Fruit fly (Drosophila melanogaster): Measurements from ENCODE around the gene CG7016.

The CG7016 gene

DNA sequence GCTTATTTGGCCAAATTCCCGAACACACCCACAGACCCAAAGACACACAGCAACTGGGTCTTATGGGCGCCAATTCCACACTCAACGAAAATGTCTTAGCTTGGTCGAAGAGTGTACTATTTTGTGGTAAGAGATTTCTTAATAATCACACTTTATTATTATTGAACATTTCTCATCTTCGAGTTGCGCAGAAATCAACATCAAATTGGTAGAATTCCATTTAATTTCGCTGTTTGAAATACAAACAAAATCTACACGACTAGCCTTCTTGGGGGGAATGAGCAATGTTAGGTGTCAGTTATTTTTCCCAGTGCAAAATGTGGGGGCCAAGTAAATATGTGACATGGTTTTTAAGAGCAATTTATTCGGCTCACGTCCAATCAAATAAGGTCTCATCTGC lies 28.2 kb downstream of the CG7016 start (continued):
- TF ChIP-seq Smox (GFP tag; optimal IDR thresholded peaks at IDR 0.05) (no peak), Ets21C (GFP tag; optimal IDR thresholded peaks at IDR 0.05) (no peak), dac (GFP tag; optimal IDR thresholded peaks at IDR 0.05) (peak; percentile 37), cyc (GFP tag; optimal IDR thresholded peaks at IDR 0.05) (no peak), CG32006 (GFP tag; optimal IDR thresholded peaks at IDR 0.05) (peak; percentile 71), Eip93F (GFP tag; optimal IDR thresholded peaks at IDR 0.05) (no peak), lz (GFP tag; optimal IDR thresholded peaks at IDR 0.05) (peak; percentile 5), acj6 (GFP tag; optimal IDR thresholded peaks at IDR 0.05) (no peak), CG6276 (GFP tag; optimal IDR thresholded peaks at IDR 0.05) (peak; percentile 38), ss (GFP tag; optimal IDR thresholded peaks at IDR 0.05) (no peak), CG3919 (GFP tag; optimal IDR thresholded peaks at IDR 0.05) (no peak), CG11294 (GFP tag; IDR thresholded peaks at IDR 0.05) (no peak), CG8632 (GFP tag; optimal IDR thresholded peaks at IDR 0.05) (no peak), CG10631 (GFP tag; optimal IDR thresholded peaks at IDR 0.05) (no peak), Hr39 (GFP tag; optimal IDR thresholded peaks at IDR 0.05) (peak; percentile 6), Ets96B (tag; optimal IDR thresholded peaks at IDR 0.05) (no peak), Sox15 (GFP tag; optimal IDR thresholded peaks at IDR 0.05) (no peak), OdsH (GFP tag; optimal IDR thresholded peaks at IDR 0.05) (peak; percentile 35), Blimp-1 (GFP tag; optimal IDR thresholded peaks at IDR 0.05) (no peak), esn (GFP tag; optimal IDR thresholded peaks at IDR 0.05) (no peak), Gug (GFP tag; IDR thresholded peaks at IDR 0.05) (no peak), CG15336 (GFP tag; IDR thresholded peaks at IDR 0.05) (peak; percentile 67), net (GFP tag; optimal IDR thresholded peaks at IDR 0.05) (no peak), fkh (GFP tag; optimal IDR thresholded peaks at IDR 0.05) (no peak), Met (GFP tag; optimal IDR thresholded peaks at IDR 0.05) (no peak), spab (GFP tag; optimal IDR thresholded peaks at IDR 0.05) (no peak), CG11902 (GFP tag; optimal IDR thresholded peaks at IDR 0.05) (no peak), svp (GFP tag) (peak; percentile 37), CG9139 (GFP tag; optimal IDR thresholded peaks at IDR 0.05) (no peak), topi (GFP tag; optimal IDR thresholded peaks at IDR 0.05) (no peak), CG16779 (tag; optimal IDR thresholded peaks at IDR 0.05) (no peak), CG31627 (GFP tag; optimal IDR thresholded peaks at IDR 0.05) (no peak)

DNA sequence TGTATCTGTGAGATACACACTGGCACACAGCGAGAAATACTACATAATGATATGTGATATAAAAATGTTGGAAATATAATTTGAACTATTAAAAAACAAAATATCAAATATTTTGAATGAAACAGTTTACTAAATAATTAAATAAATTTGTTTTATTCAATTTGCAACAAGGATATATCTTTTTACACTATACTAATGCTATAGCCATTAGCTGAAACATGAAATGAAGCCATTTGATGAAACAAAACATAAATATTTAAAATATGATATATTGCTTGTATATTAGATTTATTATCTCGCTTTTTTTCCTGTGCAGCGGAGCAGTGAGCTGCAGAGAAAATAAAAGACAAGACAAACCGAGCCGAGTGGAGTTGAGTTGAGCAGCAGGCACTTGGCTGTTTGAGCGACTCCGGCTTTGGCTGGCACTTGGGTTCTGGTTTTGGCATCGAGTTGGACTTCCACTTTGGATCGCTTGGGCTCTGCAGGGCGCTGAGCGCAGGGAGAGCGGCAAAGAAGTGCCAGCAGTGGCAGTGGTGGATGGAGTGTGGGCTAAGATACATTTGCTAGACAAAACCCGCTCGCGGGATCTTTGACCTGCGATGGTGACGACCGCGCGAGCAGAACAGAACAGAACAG lies 30.7 kb downstream of the CG7016 start:
- peak; percentile 33 for TF ChIP-seq CG31627 (GFP tag; optimal IDR thresholded peaks at IDR 0.05)
- peak; percentile 7 to 86 for TF ChIP-seq salr (GFP tag; optimal IDR thresholded peaks at IDR 0.05)
- peak; percentile 90 for TF ChIP-seq CG32006 (GFP tag; optimal IDR thresholded peaks at IDR 0.05)
- peak; percentile 76 for TF ChIP-seq Gug (GFP tag; IDR thresholded peaks at IDR 0.05)
- TF ChIP-seq CG7368 (GFP tag; optimal IDR thresholded peaks at IDR 0.05) = peak; percentile 78
- peak; percentile 63 for TF ChIP-seq Sox102F (GFP tag; optimal IDR thresholded peaks at IDR 0.05)
- TF ChIP-seq CG34406 (GFP tag; optimal IDR thresholded peaks at IDR 0.05) = peak; percentile 82
- peak; percentile 55 for TF ChIP-seq lz (GFP tag; optimal IDR thresholded peaks at IDR 0.05)
- peak; percentile 69 for TF ChIP-seq Blimp-1 (GFP tag; optimal IDR thresholded peaks at IDR 0.05)
- peak; percentile 22 for TF ChIP-seq Hr39 (GFP tag; optimal IDR thresholded peaks at IDR 0.05)
- TF ChIP-seq CG15336 (GFP tag; IDR thresholded peaks at IDR 0.05) = peak; percentile 94
- TF ChIP-seq net (GFP tag; optimal IDR thresholded peaks at IDR 0.05) = peak; percentile 88
- peak; percentile 64 for TF ChIP-seq fkh (GFP tag; optimal IDR thresholded peaks at IDR 0.05)
- peak; percentile 81 for TF ChIP-seq acj6 (GFP tag; optimal IDR thresholded peaks at IDR 0.05)
- peak; percentile 81 for TF ChIP-seq CG10669 (GFP tag; optimal IDR thresholded peaks at IDR 0.05)
- TF ChIP-seq fd59A (GFP tag; optimal IDR thresholded peaks at IDR 0.05) = peak; percentile 85
- peak; percentile 53 for TF ChIP-seq Eip75B (GFP tag; optimal IDR thresholded peaks at IDR 0.05)
- peak; percentile 87 for TF ChIP-seq svp (GFP tag)
- peak; percentile 80 for TF ChIP-seq CG11762 (GFP tag; optimal IDR thresholded peaks at IDR 0.05; ENCODE audit: insufficient read depth)
- peak; percentile 93 for TF ChIP-seq Ets96B (tag; optimal IDR thresholded peaks at IDR 0.05)
- peak; percentile 95 for TF ChIP-seq CG8119 (GFP tag; IDR thresholded peaks at IDR 0.05)
- TF ChIP-seq Met (GFP tag; optimal IDR thresholded peaks at IDR 0.05) = peak; percentile 83
- peak; percentile 27 for TF ChIP-seq fd85E (GFP tag; optimal IDR thresholded peaks at IDR 0.05)
- peak; percentile 91 for TF ChIP-seq dsx (GFP tag; optimal IDR thresholded peaks at IDR 0.05; ENCODE audit: poor library complexity, severe bottlenecking)
- TF ChIP-seq spab (GFP tag; optimal IDR thresholded peaks at IDR 0.05) = peak; percentile 91
- peak; percentile 39 for TF ChIP-seq Sox15 (GFP tag; optimal IDR thresholded peaks at IDR 0.05)
- TF ChIP-seq CG3032 (tag; optimal IDR thresholded peaks at IDR 0.05) = peak; percentile 96
- TF ChIP-seq Lpt (GFP tag; optimal IDR thresholded peaks at IDR 0.05) = peak; percentile 94
- peak; percentile 95 for TF ChIP-seq Eip78C (GFP tag)
- peak; percentile 86 for TF ChIP-seq CG3919 (GFP tag; optimal IDR thresholded peaks at IDR 0.05)
- peak; percentile 84 to 86 for TF ChIP-seq ss (GFP tag; optimal IDR thresholded peaks at IDR 0.05)
- TF ChIP-seq cyc (GFP tag; optimal IDR thresholded peaks at IDR 0.05) = peak; percentile 74
- peak; percentile 92 for TF ChIP-seq CG6276 (GFP tag; optimal IDR thresholded peaks at IDR 0.05)
- TF ChIP-seq Eip93F (GFP tag; optimal IDR thresholded peaks at IDR 0.05) = no peak
- TF ChIP-seq CG6792 (GFP tag; optimal IDR thresholded peaks at IDR 0.05) = peak; percentile 80
